Worm (Caenorhabditis elegans) whole organism, L4 larva: ENCODE results near the gene sdz-38.

Experiments
- dmd-9 ChIP-seq: fragments of 200-800 bp; sonication (Bioruptor generic); IDR thresholded peaks from 2 replicates; pipeline ENCODE4 v1.3.6; 2022; ENCODE audit warnings: missing genetic modification reagents, missing genetic modification characterization, missing compliant biosample characterization
- fkh-10 ChIP-seq: fragments of 150-350 bp; optimal IDR thresholded peaks from 2 replicates; lab custom pipeline; 2014; ENCODE audit warnings: missing biosample characterization, missing genetic modification reagents, missing genetic modification characterization
- fos-1 ChIP-seq: fragments of 150-350 bp; optimal IDR thresholded peaks from 2 replicates; lab custom pipeline; 2014; ENCODE audit warnings: missing biosample characterization, missing genetic modification characterization

ce11 chrII:9934570-9934969 is 47.1 kb downstream of the sdz-38 start:
- TF ChIP-seq fos-1 (tag; lab: Kevin White, UChicago): no peak
- TF ChIP-seq fkh-10 (GFP tag; lab: Kevin White, UChicago): no peak
- TF ChIP-seq dmd-9 (GFP tag; lab: Robert Waterston, UW): no peak
